Fruit fly (Drosophila melanogaster): ENCODE measurements around the gene Uros1.

Uros1 gene

dm6 chrX:8900094-8900493 lies at the start of gene Uros1:
Gene Uros1 (minus strand): TSS chrX:8900264.
- no peak for TF ChIP-seq h (optimal IDR thresholded peaks at IDR 0.05)
- TF ChIP-seq Myc (optimal IDR thresholded peaks at IDR 0.05): no peak
- no peak for TF ChIP-seq ttk (optimal IDR thresholded peaks at IDR 0.05)
- TF ChIP-seq psq (optimal IDR thresholded peaks at IDR 0.05): no peak
- TF ChIP-seq Sin3A (optimal IDR thresholded peaks at IDR 0.05): no peak
- no peak for TF ChIP-seq insv (optimal IDR thresholded peaks at IDR 0.05)

- TF ChIP-seq insv (optimal IDR thresholded peaks at IDR 0.05): no peak
- TF ChIP-seq Sin3A (optimal IDR thresholded peaks at IDR 0.05): no peak
- TF ChIP-seq Myc (optimal IDR thresholded peaks at IDR 0.05): no peak
- TF ChIP-seq h (optimal IDR thresholded peaks at IDR 0.05): no peak
- TF ChIP-seq ttk (optimal IDR thresholded peaks at IDR 0.05): no peak
- no peak for TF ChIP-seq psq (optimal IDR thresholded peaks at IDR 0.05)
These were observed 24.7 kb upstream of the Uros1 start for dm6 chrX:8924778-8925177.

- no peak for TF ChIP-seq insv (optimal IDR thresholded peaks at IDR 0.05)
- TF ChIP-seq ttk (optimal IDR thresholded peaks at IDR 0.05): no peak
- no peak for TF ChIP-seq Myc (optimal IDR thresholded peaks at IDR 0.05)
- no peak for TF ChIP-seq h (optimal IDR thresholded peaks at IDR 0.05)
- TF ChIP-seq Sin3A (optimal IDR thresholded peaks at IDR 0.05): no peak
- TF ChIP-seq psq (optimal IDR thresholded peaks at IDR 0.05): no peak
These were observed 23.5 kb upstream of the Uros1 start, which contains the start of the genes CG12661 and CG43255 for dm6 chrX:8923587-8923986. Gene CG12661 (minus strand): TSS chrX:8923687. Gene CG43255 (plus strand): TSS chrX:8923960.

dm6 chrX:8911878-8912277 lies 11.8 kb upstream of the Uros1 start:
- TF ChIP-seq insv (optimal IDR thresholded peaks at IDR 0.05): no peak
- no peak for TF ChIP-seq Sin3A (optimal IDR thresholded peaks at IDR 0.05)
- TF ChIP-seq psq (optimal IDR thresholded peaks at IDR 0.05): no peak
- TF ChIP-seq ttk (optimal IDR thresholded peaks at IDR 0.05): no peak
- TF ChIP-seq Myc (optimal IDR thresholded peaks at IDR 0.05): no peak
- TF ChIP-seq h (optimal IDR thresholded peaks at IDR 0.05): no peak

- no peak for TF ChIP-seq insv (optimal IDR thresholded peaks at IDR 0.05)
These were observed 8.1 kb upstream of the Uros1 start for dm6 chrX:8908137-8908536.

dm6 chrX:8907547-8907813 lies 7.4 kb upstream of the Uros1 start:
- TF ChIP-seq h (optimal IDR thresholded peaks at IDR 0.05): no peak
- TF ChIP-seq insv (optimal IDR thresholded peaks at IDR 0.05): no peak
- TF ChIP-seq Myc (optimal IDR thresholded peaks at IDR 0.05): no peak
- TF ChIP-seq psq (optimal IDR thresholded peaks at IDR 0.05): no peak
- no peak for TF ChIP-seq Sin3A (optimal IDR thresholded peaks at IDR 0.05)
- TF ChIP-seq ttk (optimal IDR thresholded peaks at IDR 0.05): no peak

dm6 chrX:8906805-8907546 lies 6.9 kb upstream of the Uros1 start, which contains the start of gene rdgA:
Gene rdgA (plus strand): TSS chrX:8907068.
- TF ChIP-seq h (optimal IDR thresholded peaks at IDR 0.05) (no peak), Sin3A (optimal IDR thresholded peaks at IDR 0.05) (no peak), insv (optimal IDR thresholded peaks at IDR 0.05) (no peak), psq (optimal IDR thresholded peaks at IDR 0.05) (no peak), ttk (optimal IDR thresholded peaks at IDR 0.05) (no peak), Myc (optimal IDR thresholded peaks at IDR 0.05) (no peak)

dm6 chrX:8905545-8906455 lies 5.7 kb upstream of the Uros1 start:
- TF ChIP-seq Myc (optimal IDR thresholded peaks at IDR 0.05): no peak
- TF ChIP-seq h (optimal IDR thresholded peaks at IDR 0.05): no peak
- TF ChIP-seq ttk (optimal IDR thresholded peaks at IDR 0.05): no peak
- TF ChIP-seq insv (optimal IDR thresholded peaks at IDR 0.05): no peak
- TF ChIP-seq Sin3A (optimal IDR thresholded peaks at IDR 0.05): no peak
- no peak for TF ChIP-seq psq (optimal IDR thresholded peaks at IDR 0.05)

- TF ChIP-seq Sin3A (optimal IDR thresholded peaks at IDR 0.05) (no peak), ttk (optimal IDR thresholded peaks at IDR 0.05) (no peak), Myc (optimal IDR thresholded peaks at IDR 0.05) (no peak), psq (optimal IDR thresholded peaks at IDR 0.05) (no peak), h (optimal IDR thresholded peaks at IDR 0.05) (no peak), insv (optimal IDR thresholded peaks at IDR 0.05) (no peak)
These were observed 1.4 kb upstream of the Uros1 start, which contains the start of gene Rbm13 for dm6 chrX:8901447-8901846. Gene Rbm13 (plus strand): TSS chrX:8901699.

dm6 chrX:8897859-8898427 lies 2.1 kb downstream of the Uros1 start, which contains the start of gene Moe:
Gene Moe (minus strand): TSS chrX:8898332.
- TF ChIP-seq ttk (optimal IDR thresholded peaks at IDR 0.05) (no peak), h (optimal IDR thresholded peaks at IDR 0.05) (no peak), Sin3A (optimal IDR thresholded peaks at IDR 0.05) (no peak), psq (optimal IDR thresholded peaks at IDR 0.05) (no peak), Myc (optimal IDR thresholded peaks at IDR 0.05) (no peak), insv (optimal IDR thresholded peaks at IDR 0.05) (no peak)

- TF ChIP-seq Myc (optimal IDR thresholded peaks at IDR 0.05) (no peak), psq (optimal IDR thresholded peaks at IDR 0.05) (no peak), insv (optimal IDR thresholded peaks at IDR 0.05) (no peak), ttk (optimal IDR thresholded peaks at IDR 0.05) (no peak), h (optimal IDR thresholded peaks at IDR 0.05) (no peak), Sin3A (optimal IDR thresholded peaks at IDR 0.05) (no peak)
These were observed 3.0 kb downstream of the Uros1 start for dm6 chrX:8896845-8897775.
